Worm (Caenorhabditis elegans) whole organism, L1 larva: ENCODE measurements around the gene C06C3.4.

Experiments
- C04F5.9 ChIP-seq: sonication (generic microtip); optimal IDR thresholded peaks from 2 replicates; lab custom pipeline; 2016; ENCODE audit warnings: missing genetic modification characterization, missing compliant biosample characterization
- Y116A8C.19 ChIP-seq: sonication (generic microtip); optimal IDR thresholded peaks from 2 replicates; lab custom pipeline; 2016; ENCODE audit warnings: missing compliant biosample characterization, missing genetic modification characterization, borderline replicate concordance
- aly-2 ChIP-seq: fragments of 150-350 bp; optimal IDR thresholded peaks from 2 replicates; lab custom pipeline; 2014; ENCODE audit warnings: missing biosample characterization, missing genetic modification characterization
- dpl-1 ChIP-seq, 3 experiments: fragments of 150-350 bp in 2 of 3; sonication (generic microtip) in 1 of 3; optimal IDR thresholded peaks; 2 replicates each; lab custom pipeline; 2014 to 2017; ENCODE audit warnings: missing biosample characterization in 3 of 3, missing genetic modification characterization in 3 of 3, missing genetic modification reagents in 3 of 3
- dsc-1 ChIP-seq: sonication (generic microtip); optimal IDR thresholded peaks from 2 replicates; lab custom pipeline; 2016; ENCODE audit warnings: mild to moderate bottlenecking, missing genetic modification characterization, missing compliant biosample characterization
- efl-1 ChIP-seq, 4 experiments: fragments of 150-350 bp; optimal IDR thresholded peaks in 3 of 4; peaks in 1 of 4; 1 replicate in 1 of 4; 2 replicates in 3 of 4; lab custom pipeline; 2014; ENCODE audit warnings: missing biosample characterization in 2 of 4, missing genetic modification characterization in 2 of 4, missing genetic modification reagents in 2 of 4
- efl-3 ChIP-seq: fragments of 200-800 bp; sonication (Bioruptor generic); optimal IDR thresholded peaks from 2 replicates; lab custom pipeline; 2018; ENCODE audit warnings: mild to moderate bottlenecking, missing genetic modification characterization, missing compliant biosample characterization
- egl-13 ChIP-seq: sonication (generic microtip); optimal IDR thresholded peaks from 2 replicates; lab custom pipeline; 2016; ENCODE audit warnings: missing genotype, missing genetic modification reagents, missing genetic modification characterization, missing compliant biosample characterization
- egl-27 ChIP-seq, 2 experiments: fragments of 150-350 bp in 1 of 2; sonication (generic microtip); optimal IDR thresholded peaks; 3 replicates each; lab custom pipeline; 2017 to 2018; ENCODE audit warnings: missing biosample characterization in 2 of 2, missing genetic modification characterization in 2 of 2, missing genetic modification reagents in 2 of 2
- ets-5 ChIP-seq: fragments of 200-800 bp; sonication (Bioruptor generic); IDR thresholded peaks from 2 replicates; pipeline ENCODE4 v1.3.6; 2022; ENCODE audit warnings: missing genetic modification characterization, missing compliant biosample characterization
- fkh-10 ChIP-seq: sonication (generic microtip); optimal IDR thresholded peaks from 2 replicates; lab custom pipeline; 2017; ENCODE audit warnings: missing biosample characterization, missing genetic modification reagents, missing genetic modification characterization
- fkh-4 ChIP-seq: sonication (generic microtip); optimal IDR thresholded peaks from 2 replicates; lab custom pipeline; 2016; ENCODE audit warnings: missing compliant biosample characterization, missing genetic modification characterization, borderline replicate concordance
- fkh-8 ChIP-seq: sonication (generic microtip); optimal IDR thresholded peaks from 2 replicates; lab custom pipeline; 2016; ENCODE audit warnings: mild to moderate bottlenecking, missing genetic modification characterization, missing compliant biosample characterization
- hlh-4 ChIP-seq: sonication (generic microtip); optimal IDR thresholded peaks from 2 replicates; lab custom pipeline; 2016; ENCODE audit warnings: mild to moderate bottlenecking, missing genetic modification characterization, missing compliant biosample characterization
- hpl-2 ChIP-seq: fragments of 150-350 bp; optimal IDR thresholded peaks from 2 replicates; lab custom pipeline; 2014; ENCODE audit warnings: missing biosample characterization, missing genetic modification reagents, missing genetic modification characterization
- irx-1 ChIP-seq: sonication (generic microtip); optimal IDR thresholded peaks from 2 replicates; lab custom pipeline; 2016; ENCODE audit warnings: missing genetic modification characterization, missing compliant biosample characterization
- isw-1 ChIP-seq: fragments of 200-800 bp; sonication (Bioruptor generic); IDR thresholded peaks from 2 replicates; pipeline ENCODE4 v1.3.6; 2022; ENCODE audit warnings: missing genetic modification characterization, missing compliant biosample characterization
- lin-14 ChIP-seq: fragments of 200-800 bp; sonication (Bioruptor generic); optimal IDR thresholded peaks from 2 replicates; lab custom pipeline; 2018; ENCODE audit warnings: mild to moderate bottlenecking, missing genetic modification characterization, moderate library complexity, missing compliant biosample characterization
- lin-35 ChIP-seq, 2 experiments: fragments of 150-350 bp; optimal IDR thresholded peaks; 2 replicates each; lab custom pipeline; 2014; ENCODE audit warnings: missing biosample characterization in 2 of 2, missing genetic modification characterization in 2 of 2, missing genetic modification reagents in 2 of 2
- lir-3 ChIP-seq: sonication (generic microtip); optimal IDR thresholded peaks from 2 replicates; lab custom pipeline; 2016; ENCODE audit warnings: mild to moderate bottlenecking, missing genetic modification characterization, moderate library complexity, missing compliant biosample characterization; ENCODE audit not compliant: poor library complexity
- lsy-2 ChIP-seq, 2 experiments: fragments of 150-350 bp; optimal IDR thresholded peaks; 2 replicates each; lab custom pipeline; 2014; ENCODE audit warnings: missing biosample characterization in 2 of 2, missing genetic modification characterization in 2 of 2
- mdl-1 ChIP-seq, 2 experiments: fragments of 150-350 bp; optimal IDR thresholded peaks; 2 replicates each; lab custom pipeline; 2014 to 2017; ENCODE audit warnings: missing biosample characterization in 2 of 2, missing genetic modification characterization in 2 of 2, inconsistent platforms in 1 of 2
- mef-2 ChIP-seq: fragments of 150-350 bp; optimal IDR thresholded peaks from 2 replicates; lab custom pipeline; 2014; ENCODE audit warnings: missing biosample characterization, missing genetic modification characterization
- mep-1 ChIP-seq: fragments of 150-350 bp; optimal IDR thresholded peaks from 2 replicates; lab custom pipeline; 2014; ENCODE audit warnings: missing biosample characterization, missing genetic modification characterization
- nhr-11 ChIP-seq: fragments of 150-350 bp; optimal IDR thresholded peaks from 2 replicates; lab custom pipeline; 2014; ENCODE audit warnings: missing biosample characterization, missing genetic modification characterization
- nhr-19 ChIP-seq: fragments of 200-800 bp; sonication (Bioruptor generic); conservative IDR thresholded peaks from 2 replicates; pipeline ENCODE4 v1.3.6; 2022; ENCODE audit warnings: missing genetic modification characterization, missing compliant biosample characterization
- nhr-20 ChIP-seq: sonication (generic microtip); optimal IDR thresholded peaks from 2 replicates; lab custom pipeline; 2016; ENCODE audit warnings: mild to moderate bottlenecking, missing genetic modification characterization, missing compliant biosample characterization
- nhr-237 ChIP-seq: fragments of 150-350 bp; optimal IDR thresholded peaks from 2 replicates; lab custom pipeline; 2014; ENCODE audit warnings: missing biosample characterization, missing genetic modification characterization
- nhr-47 ChIP-seq: sonication (generic microtip); optimal IDR thresholded peaks from 2 replicates; lab custom pipeline; 2016; ENCODE audit warnings: mild to moderate bottlenecking, missing genetic modification characterization, moderate library complexity, missing compliant biosample characterization
- nhr-77 ChIP-seq: fragments of 150-350 bp; optimal IDR thresholded peaks from 2 replicates; lab custom pipeline; 2014; ENCODE audit warnings: missing biosample characterization, missing genetic modification characterization
- nhr-90 ChIP-seq: sonication (generic microtip); optimal IDR thresholded peaks from 2 replicates; lab custom pipeline; 2016; ENCODE audit warnings: mild to moderate bottlenecking, missing genetic modification characterization, missing compliant biosample characterization; ENCODE audit not compliant: poor library complexity
- rnt-1 ChIP-seq: sonication (generic microtip); optimal IDR thresholded peaks from 2 replicates; lab custom pipeline; 2016; ENCODE audit warnings: mild to moderate bottlenecking, missing genetic modification characterization, moderate library complexity, missing compliant biosample characterization
- snpc-4 ChIP-seq: fragments of 150-350 bp; optimal IDR thresholded peaks from 2 replicates; lab custom pipeline; 2014; ENCODE audit warnings: missing biosample characterization, missing genetic modification characterization
- snu-23 ChIP-seq: sonication (generic microtip); optimal IDR thresholded peaks from 2 replicates; lab custom pipeline; 2016; ENCODE audit warnings: missing genetic modification characterization, missing compliant biosample characterization
- sox-4 ChIP-seq: sonication (generic microtip); optimal IDR thresholded peaks from 2 replicates; lab custom pipeline; 2016; ENCODE audit warnings: missing genetic modification characterization, missing compliant biosample characterization
- sup-37 ChIP-seq: fragments of 200-800 bp; sonication (Bioruptor generic); optimal IDR thresholded peaks from 2 replicates; lab custom pipeline; 2018; ENCODE audit warnings: mild to moderate bottlenecking, missing genetic modification characterization, missing compliant biosample characterization
- swsn-7 ChIP-seq: sonication (generic microtip); optimal IDR thresholded peaks from 2 replicates; lab custom pipeline; 2016; ENCODE audit warnings: missing genetic modification characterization, missing compliant biosample characterization
- tbx-2 ChIP-seq: sonication (generic microtip); optimal IDR thresholded peaks from 2 replicates; lab custom pipeline; 2016; ENCODE audit warnings: missing genetic modification characterization, missing compliant biosample characterization
- unc-130 ChIP-seq: fragments of 150-350 bp; optimal IDR thresholded peaks from 2 replicates; lab custom pipeline; 2017; ENCODE audit warnings: missing biosample characterization, missing genetic modification characterization, inconsistent platforms
- unc-30 ChIP-seq: sonication (generic microtip); optimal IDR thresholded peaks from 2 replicates; lab custom pipeline; 2017; ENCODE audit warnings: missing biosample characterization, missing genetic modification characterization
- unc-62 ChIP-seq: fragments of 150-350 bp; optimal IDR thresholded peaks from 2 replicates; lab custom pipeline; 2014; ENCODE audit warnings: missing biosample characterization, missing genetic modification reagents, missing genetic modification characterization
- unc-86 ChIP-seq: sonication (generic microtip); optimal IDR thresholded peaks from 2 replicates; lab custom pipeline; 2016; ENCODE audit warnings: missing genetic modification characterization, missing compliant biosample characterization
- xbp-1 ChIP-seq: sonication (generic microtip); optimal IDR thresholded peaks from 2 replicates; lab custom pipeline; 2016; ENCODE audit warnings: missing genetic modification characterization, missing compliant biosample characterization
- zip-4 ChIP-seq: fragments of 200-800 bp; sonication (Bioruptor generic); optimal IDR thresholded peaks from 2 replicates; lab custom pipeline; 2018; ENCODE audit warnings: mild to moderate bottlenecking, missing genetic modification characterization, moderate library complexity, missing compliant biosample characterization
- ztf-4 ChIP-seq: fragments of 150-350 bp; optimal IDR thresholded peaks from 2 replicates; lab custom pipeline; 2014; ENCODE audit warnings: missing biosample characterization, missing genetic modification characterization

Gene C06C3.4

DNA sequence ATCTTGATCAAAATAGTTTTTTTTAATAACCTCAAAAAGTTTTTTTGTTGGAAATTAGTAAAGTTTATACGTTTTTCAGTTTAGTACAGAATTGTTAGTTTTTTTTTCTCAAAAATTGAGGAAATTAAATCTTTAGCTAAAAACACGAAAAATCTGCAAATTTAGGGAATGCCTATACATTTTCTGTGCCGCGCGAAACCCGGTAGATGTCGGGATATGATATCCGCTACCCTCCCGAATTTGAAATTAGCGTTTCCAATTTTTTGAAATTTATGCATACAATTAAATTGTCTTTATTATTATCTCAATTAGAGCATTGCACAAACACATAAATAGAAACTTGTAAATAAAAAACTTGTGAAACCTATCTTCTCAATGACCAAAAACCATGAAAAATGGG, 40.1 kb upstream of the C06C3.4 start:
- TF ChIP-seq lir-3 (tag; lab: Kevin White, UChicago) (no peak), xbp-1 (no peak), swsn-7 (tag; lab: Kevin White, UChicago) (no peak), hlh-4 (tag; lab: Kevin White, UChicago) (no peak), unc-130 (tag; lab: Kevin White, UChicago) (no peak), unc-30 (tag; lab: Kevin White, UChicago) (no peak), nhr-237 (tag; lab: Kevin White, UChicago) (no peak), hpl-2 (GFP tag; lab: Kevin White, UChicago) (no peak), Y116A8C.19 (tag; lab: Kevin White, UChicago) (no peak), snu-23 (GFP tag; lab: Kevin White, UChicago) (no peak), ztf-4 (no peak), nhr-19 (GFP tag; lab: Robert Waterston, UW) (no peak), unc-86 (tag; lab: Kevin White, UChicago) (no peak), efl-3 (GFP tag; lab: Kevin White, UChicago) (no peak), aly-2 (tag; lab: Kevin White, UChicago) (no peak), fkh-4 (tag; lab: Kevin White, UChicago) (no peak), sup-37 (GFP tag; lab: Kevin White, UChicago) (no peak), nhr-77 (tag; lab: Kevin White, UChicago) (no peak), dpl-1 (GFP tag; optimal IDR thresholded peaks at IDR 0.05; lab: Kevin White, UChicago) (no peak), zip-4 (GFP tag; lab: Kevin White, UChicago) (no peak)
- TF ChIP-seq, all 84 proteins: peak for 0

DNA sequence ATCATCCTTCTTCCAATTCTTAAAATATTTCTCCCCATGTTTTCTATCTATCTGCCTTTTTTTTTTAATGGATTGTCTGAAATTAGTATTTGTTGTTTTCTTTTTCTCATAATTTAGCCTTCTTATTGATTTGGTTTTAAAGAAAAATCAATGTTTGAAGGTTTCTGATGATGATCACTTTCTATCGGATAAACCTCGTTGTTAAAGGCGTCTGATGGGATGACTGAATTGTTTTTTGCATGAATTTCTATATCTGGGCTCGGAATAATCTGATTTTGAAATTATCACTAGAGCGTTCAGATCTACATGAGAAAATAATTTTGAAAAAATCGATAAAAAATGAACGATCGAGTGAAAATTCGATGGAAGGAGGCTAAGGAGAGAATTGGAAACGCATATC, 39.4 kb upstream of the C06C3.4 start, which contains the start of gene scp-1:
Gene scp-1, plus strand, starts transcription at position 301 of the 400 bp plus-strand sequence.
- no peak for TF ChIP-seq unc-62 (GFP tag; lab: Kevin White, UChicago)
- TF ChIP-seq ets-5 (GFP tag; lab: Robert Waterston, UW), result no peak
- no peak for TF ChIP-seq tbx-2 (tag; lab: Kevin White, UChicago)
- TF ChIP-seq, all 84 proteins: peak for 0

- TF ChIP-seq nhr-90 (tag; lab: Kevin White, UChicago), result no peak
- TF ChIP-seq mep-1, result peak; percentile 32
- TF ChIP-seq, all 84 proteins: peak for 1
These were observed 36.4 kb upstream of the C06C3.4 start for ce11 chrII:9336651-9337050.

- TF ChIP-seq sox-4 (tag; lab: Kevin White, UChicago) (no peak), mep-1 (peak; percentile 10), nhr-11 (tag; lab: Kevin White, UChicago) (no peak), mef-2 (tag; lab: Kevin White, UChicago) (no peak), fkh-10 (no peak)
These were observed 34.2 kb upstream of the C06C3.4 start, which contains the start of gene ttll-12 for ce11 chrII:9338859-9339258. Gene ttll-12 (plus strand): TSS chrII:9338997.

DNA sequence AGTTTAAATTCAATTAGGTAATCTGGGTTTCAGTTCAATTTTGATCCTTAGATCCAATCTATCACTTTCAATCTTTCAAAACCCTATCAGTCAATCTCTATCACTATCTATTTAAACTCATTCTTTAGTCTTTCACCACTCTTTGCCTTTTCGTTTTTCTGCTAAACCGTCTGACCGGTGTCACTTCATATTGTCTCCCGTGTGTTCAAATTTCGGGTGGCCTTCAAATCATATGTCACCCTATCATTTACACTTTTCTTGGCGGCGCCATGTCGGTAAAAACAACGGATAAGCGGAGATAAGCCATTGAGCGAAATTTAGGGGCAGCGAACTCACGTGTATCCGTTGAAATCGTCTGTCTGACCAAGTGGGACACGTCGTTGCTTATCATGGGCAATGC, 29.1 kb upstream of the C06C3.4 start:
- peak; percentile 80 for TF ChIP-seq nhr-20 (tag; lab: Kevin White, UChicago)
- peak in 1 of 3 experiments; percentile 10 for TF ChIP-seq dpl-1 (GFP tag; optimal IDR thresholded peaks at IDR 0.05; lab: Kevin White, UChicago)
- TF ChIP-seq ets-5 (GFP tag; lab: Robert Waterston, UW), result no peak
- no peak for TF ChIP-seq egl-13
- TF ChIP-seq nhr-90 (tag; lab: Kevin White, UChicago), result peak; percentile 48
- peak; percentile 18 for TF ChIP-seq unc-130 (tag; lab: Kevin White, UChicago)
- no peak for TF ChIP-seq snpc-4 (tag; lab: Kevin White, UChicago)
- peak; percentile 36 for TF ChIP-seq nhr-47 (tag; lab: Kevin White, UChicago)
- no peak for TF ChIP-seq efl-1 (optimal IDR thresholded peaks at IDR 0.05; lab: Kevin White, UChicago)
- TF ChIP-seq efl-1 (GFP tag; optimal IDR thresholded peaks at IDR 0.05 in 1 of 2; lab: Kevin White, UChicago), result no peak
- TF ChIP-seq lin-14 (GFP tag; lab: Kevin White, UChicago), result peak; percentile 84
- TF ChIP-seq lsy-2 (tag; optimal IDR thresholded peaks at IDR 0.05; lab: Kevin White, UChicago), result peak in 1 of 2 experiments; percentile 12
- no peak for TF ChIP-seq fkh-8 (tag; lab: Kevin White, UChicago)
- TF ChIP-seq egl-27 (tag; optimal IDR thresholded peaks at IDR 0.05; lab: Kevin White, UChicago), result peak in 1 of 2 experiments; percentile 29
- TF ChIP-seq isw-1 (GFP tag; lab: Robert Waterston, UW), result no peak
- TF ChIP-seq rnt-1 (tag; lab: Kevin White, UChicago), result no peak
- no peak for TF ChIP-seq irx-1
- no peak for TF ChIP-seq dsc-1 (tag; lab: Kevin White, UChicago)
- TF ChIP-seq C04F5.9, result no peak
- peak in 1 of 2 experiments; percentile 21 for TF ChIP-seq lin-35 (GFP tag; optimal IDR thresholded peaks at IDR 0.05; lab: Kevin White, UChicago)
- peak in 1 of 2 experiments; percentile 70 for TF ChIP-seq mdl-1 (tag; optimal IDR thresholded peaks at IDR 0.05; lab: Kevin White, UChicago)
